Fruit fly (Drosophila melanogaster) whole organism, adult: ENCODE measurements around the gene CG11756.

Experiments
- CG11617 ChIP-seq: fragments of 200-800 bp; sonication (Bioruptor generic); optimal IDR thresholded peaks from 2 replicates; lab custom pipeline; 2017; ENCODE audit warnings: mild to moderate bottlenecking, missing biosample characterization, missing genetic modification reagents, missing genetic modification characterization
- CG12768 ChIP-seq: fragments of 200-800 bp; sonication (Bioruptor generic); optimal IDR thresholded peaks from 2 replicates; lab custom pipeline; 2017; ENCODE audit warnings: missing biosample characterization, missing genetic modification characterization, mild to moderate bottlenecking, moderate library complexity, missing genetic modification reagents
- CG14711 ChIP-seq: fragments of 200-800 bp; sonication (Bioruptor generic); optimal IDR thresholded peaks from 2 replicates; lab custom pipeline; 2018; ENCODE audit warnings: missing biosample characterization, mild to moderate bottlenecking, missing genetic modification characterization, moderate library complexity
- CG1620 ChIP-seq: fragments of 200-800 bp; sonication (Bioruptor generic); optimal IDR thresholded peaks from 2 replicates; lab custom pipeline; 2016; ENCODE audit warnings: missing biosample characterization, missing genetic modification characterization
- CG33017 ChIP-seq: fragments of 200-800 bp; sonication (Bioruptor generic); optimal IDR thresholded peaks from 2 replicates; lab custom pipeline; 2018; ENCODE audit warnings: missing biosample characterization, mild to moderate bottlenecking, missing genetic modification characterization, moderate library complexity
- CG5204 ChIP-seq: fragments of 200-800 bp; sonication (Bioruptor generic); optimal IDR thresholded peaks from 2 replicates; lab custom pipeline; 2016; ENCODE audit warnings: missing biosample characterization, missing genetic modification characterization
- CG7045 ChIP-seq: fragments of 200-800 bp; sonication (Bioruptor generic); optimal IDR thresholded peaks from 2 replicates; lab custom pipeline; 2017; ENCODE audit warnings: missing biosample characterization, mild to moderate bottlenecking, missing genetic modification characterization
- CG7101 ChIP-seq: fragments of 200-800 bp; sonication (Bioruptor generic); optimal IDR thresholded peaks from 2 replicates; lab custom pipeline; 2018; ENCODE audit warnings: missing biosample characterization, mild to moderate bottlenecking, missing genetic modification characterization, moderate library complexity
- Clk ChIP-seq: fragments of 200-800 bp; sonication (Bioruptor generic); optimal IDR thresholded peaks from 2 replicates; lab custom pipeline; 2017; ENCODE audit warnings: missing biosample characterization, missing genetic modification characterization
- Crg-1 ChIP-seq: fragments of 200-800 bp; sonication (Bioruptor generic); optimal IDR thresholded peaks from 2 replicates; lab custom pipeline; 2016; ENCODE audit warnings: missing biosample characterization, missing genetic modification characterization
- Hr96 ChIP-seq: fragments of 200-800 bp; sonication (Bioruptor generic); optimal IDR thresholded peaks from 2 replicates; lab custom pipeline; 2016; ENCODE audit warnings: missing biosample characterization, missing genetic modification characterization
- Mnt ChIP-seq: fragments of 200-800 bp; sonication (Bioruptor generic); optimal IDR thresholded peaks from 2 replicates; lab custom pipeline; 2016; ENCODE audit warnings: missing biosample characterization, mild to moderate bottlenecking, missing genetic modification characterization
- bab1 ChIP-seq: fragments of 200-800 bp; sonication (Bioruptor generic); optimal IDR thresholded peaks from 3 replicates; lab custom pipeline; 2019; ENCODE audit warnings: missing biosample characterization, mild to moderate bottlenecking, missing genetic modification characterization, moderate library complexity
- cic ChIP-seq: fragments of 200-800 bp; sonication (Bioruptor generic); optimal IDR thresholded peaks from 2 replicates; lab custom pipeline; 2017; ENCODE audit warnings: missing biosample characterization, mild to moderate bottlenecking, missing genetic modification characterization, moderate library complexity
- cnc ChIP-seq, 2 experiments: fragments of >200 bp; optimal IDR thresholded peaks; 2 replicates each; lab custom pipeline; 2017
- kay ChIP-seq: fragments of 200-800 bp; sonication (Bioruptor generic); peaks from one replicate; lab custom pipeline; 2016; ENCODE audit warnings: missing biosample characterization, missing genetic modification characterization, borderline replicate concordance
- ovo ChIP-seq: fragments of 200-800 bp; sonication (Bioruptor generic); optimal IDR thresholded peaks from 2 replicates; lab custom pipeline; 2016; ENCODE audit warnings: missing biosample characterization, missing genetic modification characterization
- pad ChIP-seq: fragments of 200-800 bp; sonication (Bioruptor generic); optimal IDR thresholded peaks from 3 replicates; lab custom pipeline; 2017; ENCODE audit warnings: missing biosample characterization, missing genetic modification characterization, mild to moderate bottlenecking, moderate library complexity, missing genetic modification reagents
- tj ChIP-seq: fragments of 200-800 bp; sonication (Bioruptor generic); optimal IDR thresholded peaks from 3 replicates; lab custom pipeline; 2017; ENCODE audit warnings: missing biosample characterization, mild to moderate bottlenecking, missing genetic modification characterization, moderate library complexity
- toe ChIP-seq: fragments of 200-800 bp; sonication (Bioruptor generic); optimal IDR thresholded peaks from 2 replicates; lab custom pipeline; 2016; ENCODE audit warnings: missing biosample characterization, missing genetic modification characterization

CG11756 gene

dm6 chrX:11347809-11348208 lies at the start of gene CG11756, which contains the start of gene GCS1:
CG11756 (plus strand) TSS chrX:11348120.
GCS1 (minus strand) TSS chrX:11348001.
- TF ChIP-seq ovo, result no peak
- TF ChIP-seq cic (GFP tag; lab: Kevin White, UChicago), result no peak
- TF ChIP-seq CG1620 (GFP tag; lab: Kevin White, UChicago), result peak; percentile 8
- TF ChIP-seq Hr96, result no peak
- TF ChIP-seq toe (GFP tag; lab: Kevin White, UChicago), result no peak
- TF ChIP-seq CG14711, result no peak
- TF ChIP-seq CG11617 (GFP tag; lab: Kevin White, UChicago), result peak; percentile 12
- no peak for TF ChIP-seq CG12768
- no peak for TF ChIP-seq Crg-1
- TF ChIP-seq Mnt (GFP tag; lab: Kevin White, UChicago), result peak; percentile 19
- peak; percentile 12 for TF ChIP-seq bab1 (GFP tag; lab: Kevin White, UChicago)

- TF ChIP-seq Hr96 (no peak), pad (GFP tag; lab: Kevin White, UChicago) (no peak), ovo (no peak), cic (GFP tag; lab: Kevin White, UChicago) (no peak), toe (GFP tag; lab: Kevin White, UChicago) (no peak), CG1620 (GFP tag; lab: Kevin White, UChicago) (no peak), cnc (optimal IDR thresholded peaks at IDR 0.05; lab: Kevin White, UChicago) (no peak), CG7045 (GFP tag; lab: Kevin White, UChicago) (no peak), tj (GFP tag; lab: Kevin White, UChicago) (no peak)
Observed at dm6 chrX:11302683-11303082, 45.2 kb upstream of the CG11756 start, which contains the start of gene CG44422. CG44422 (minus strand) TSS chrX:11302783.

dm6 chrX:11311108-11311507 lies 36.8 kb upstream of the CG11756 start, which contains the start of gene Ir10a:
Ir10a (minus strand) TSS chrX:11311208.
- TF ChIP-seq Hr96 (no peak), Clk (GFP tag; lab: Kevin White, UChicago) (no peak), tj (GFP tag; lab: Kevin White, UChicago) (no peak), CG14711 (no peak), CG12768 (no peak), cic (GFP tag; lab: Kevin White, UChicago) (no peak), CG7045 (GFP tag; lab: Kevin White, UChicago) (no peak), CG5204 (GFP tag; lab: Kevin White, UChicago) (no peak), CG1620 (GFP tag; lab: Kevin White, UChicago) (no peak), cnc (optimal IDR thresholded peaks at IDR 0.05; lab: Kevin White, UChicago) (no peak), toe (GFP tag; lab: Kevin White, UChicago) (no peak), CG33017 (no peak), bab1 (GFP tag; lab: Kevin White, UChicago) (no peak), Crg-1 (no peak), Mnt (GFP tag; lab: Kevin White, UChicago) (no peak)

- TF ChIP-seq ovo, result no peak
- TF ChIP-seq CG5204 (GFP tag; lab: Kevin White, UChicago), result no peak
- TF ChIP-seq Clk (GFP tag; lab: Kevin White, UChicago), result no peak
- no peak for TF ChIP-seq CG14711
- no peak for TF ChIP-seq pad (GFP tag; lab: Kevin White, UChicago)
- TF ChIP-seq Crg-1, result no peak
- no peak for TF ChIP-seq kay (GFP tag; lab: Kevin White, UChicago)
- TF ChIP-seq toe (GFP tag; lab: Kevin White, UChicago), result no peak
- no peak for TF ChIP-seq cnc (optimal IDR thresholded peaks at IDR 0.05; lab: Kevin White, UChicago)
- TF ChIP-seq CG7101 (tag; lab: Kevin White, UChicago), result no peak
- TF ChIP-seq CG7045 (GFP tag; lab: Kevin White, UChicago), result no peak
- TF ChIP-seq CG11617 (GFP tag; lab: Kevin White, UChicago), result no peak
- TF ChIP-seq Mnt (GFP tag; lab: Kevin White, UChicago), result no peak
- TF ChIP-seq bab1 (GFP tag; lab: Kevin White, UChicago), result no peak
- TF ChIP-seq CG1620 (GFP tag; lab: Kevin White, UChicago), result no peak
- TF ChIP-seq Hr96, result no peak
- no peak for TF ChIP-seq CG33017
- TF ChIP-seq cic (GFP tag; lab: Kevin White, UChicago), result no peak
- TF ChIP-seq CG12768, result no peak
Observed at dm6 chrX:11319916-11320315, 28.0 kb upstream of the CG11756 start.

- TF ChIP-seq Hr96 (no peak), CG12768 (no peak), pad (GFP tag; lab: Kevin White, UChicago) (no peak), CG5204 (GFP tag; lab: Kevin White, UChicago) (no peak), CG7045 (GFP tag; lab: Kevin White, UChicago) (no peak), CG11617 (GFP tag; lab: Kevin White, UChicago) (no peak), cnc (optimal IDR thresholded peaks at IDR 0.05; lab: Kevin White, UChicago) (no peak), bab1 (GFP tag; lab: Kevin White, UChicago) (no peak)
Observed at dm6 chrX:11322257-11322656, 25.7 kb upstream of the CG11756 start, which contains the start of gene sisA. sisA (minus strand) TSS chrX:11322357.

dm6 chrX:11322659-11323058 lies 25.3 kb upstream of the CG11756 start:
- no peak for TF ChIP-seq kay (GFP tag; lab: Kevin White, UChicago)
- TF ChIP-seq CG11617 (GFP tag; lab: Kevin White, UChicago), result no peak
- no peak for TF ChIP-seq cic (GFP tag; lab: Kevin White, UChicago)
- TF ChIP-seq bab1 (GFP tag; lab: Kevin White, UChicago), result no peak
- TF ChIP-seq Crg-1, result no peak
- no peak for TF ChIP-seq CG7045 (GFP tag; lab: Kevin White, UChicago)
- no peak for TF ChIP-seq CG14711
- TF ChIP-seq pad (GFP tag; lab: Kevin White, UChicago), result no peak
- no peak for TF ChIP-seq CG12768
- TF ChIP-seq CG33017, result no peak
- TF ChIP-seq CG7101 (tag; lab: Kevin White, UChicago), result no peak
- TF ChIP-seq cnc (optimal IDR thresholded peaks at IDR 0.05; lab: Kevin White, UChicago), result no peak
- no peak for TF ChIP-seq Clk (GFP tag; lab: Kevin White, UChicago)
- no peak for TF ChIP-seq toe (GFP tag; lab: Kevin White, UChicago)
- TF ChIP-seq Mnt (GFP tag; lab: Kevin White, UChicago), result no peak
- no peak for TF ChIP-seq CG5204 (GFP tag; lab: Kevin White, UChicago)
- no peak for TF ChIP-seq CG1620 (GFP tag; lab: Kevin White, UChicago)
- no peak for TF ChIP-seq tj (GFP tag; lab: Kevin White, UChicago)
- TF ChIP-seq ovo, result no peak
- TF ChIP-seq Hr96, result no peak
